Fruit fly (Drosophila melanogaster) whole organism, embryonic: ENCODE data around the gene Muc18B.

Experiments used
- ATbp ChIP-seq: fragments of 200-800 bp; sonication (Bioruptor generic); optimal IDR thresholded peaks from 2 replicates; lab custom pipeline; 2017; ENCODE audit warnings: missing biosample characterization, mild to moderate bottlenecking, missing genetic modification characterization, missing genetic modification reagents
- Abd-B ChIP-seq: fragments of 200-800 bp; sonication (Bioruptor generic); optimal IDR thresholded peaks from 2 replicates; lab custom pipeline; 2018; ENCODE audit warnings: missing biosample characterization, mild to moderate bottlenecking, missing genetic modification characterization, moderate library complexity
- Blimp-1 ChIP-seq: fragments of 200-800 bp; sonication (Bioruptor generic); optimal IDR thresholded peaks from 3 replicates; lab custom pipeline; 2018; ENCODE audit warnings: missing biosample characterization, missing genetic modification characterization, mild to moderate bottlenecking, moderate library complexity, missing genetic modification reagents
- BtbVII ChIP-seq: fragments of 200-800 bp; sonication (Bioruptor generic); optimal IDR thresholded peaks from 3 replicates; lab custom pipeline; 2017; ENCODE audit warnings: missing biosample characterization, mild to moderate bottlenecking, missing genetic modification characterization
- CG10267 ChIP-seq: fragments of 200-800 bp; sonication (Bioruptor generic); optimal IDR thresholded peaks from 2 replicates; lab custom pipeline; 2018; ENCODE audit warnings: missing biosample characterization, mild to moderate bottlenecking, missing genetic modification characterization, moderate library complexity
- CG10979 ChIP-seq: fragments of 200-800 bp; sonication (Bioruptor generic); optimal IDR thresholded peaks from 2 replicates; lab custom pipeline; 2018; ENCODE audit warnings: missing biosample characterization, mild to moderate bottlenecking, missing genetic modification characterization, moderate library complexity
- CG12104 ChIP-seq: fragments of 200-800 bp; sonication (Bioruptor generic); optimal IDR thresholded peaks from 3 replicates; lab custom pipeline; 2016; ENCODE audit warnings: missing biosample characterization, missing genetic modification characterization
- CG12391 ChIP-seq: fragments of 200-800 bp; sonication (Bioruptor generic); optimal IDR thresholded peaks from 3 replicates; lab custom pipeline; 2018; ENCODE audit warnings: missing biosample characterization, mild to moderate bottlenecking, missing genetic modification characterization, moderate library complexity
- CG13424 ChIP-seq: fragments of 200-800 bp; sonication (Bioruptor generic); optimal IDR thresholded peaks from 2 replicates; lab custom pipeline; 2019; ENCODE audit warnings: missing biosample characterization, mild to moderate bottlenecking, missing genetic modification characterization, moderate library complexity
- CG14710 ChIP-seq: fragments of 200-800 bp; sonication (Bioruptor generic); optimal IDR thresholded peaks from 3 replicates; lab custom pipeline; 2019; ENCODE audit warnings: missing biosample characterization, mild to moderate bottlenecking, missing genetic modification characterization, moderate library complexity
- CG15269 ChIP-seq: fragments of 200-800 bp; sonication (Bioruptor generic); optimal IDR thresholded peaks from 2 replicates; lab custom pipeline; 2018; ENCODE audit warnings: missing biosample characterization, mild to moderate bottlenecking, missing genetic modification characterization, moderate library complexity
- CG15601 ChIP-seq: fragments of 200-800 bp; sonication (Bioruptor generic); optimal IDR thresholded peaks from 3 replicates; lab custom pipeline; 2019; ENCODE audit warnings: missing biosample characterization, mild to moderate bottlenecking, missing genetic modification characterization, moderate library complexity
- CG16815 ChIP-seq: fragments of 200-800 bp; sonication (Bioruptor generic); optimal IDR thresholded peaks from 3 replicates; lab custom pipeline; 2017; ENCODE audit warnings: missing biosample characterization, mild to moderate bottlenecking, missing genetic modification characterization
- CG17359 ChIP-seq: fragments of 200-800 bp; sonication (Bioruptor generic); optimal IDR thresholded peaks from 3 replicates; lab custom pipeline; 2018; ENCODE audit warnings: missing biosample characterization, mild to moderate bottlenecking, missing genetic modification characterization, moderate library complexity
- CG18262 ChIP-seq: fragments of 200-800 bp; optimal IDR thresholded peaks from 3 replicates; lab custom pipeline; 2019; ENCODE audit warnings: missing biosample characterization, mild to moderate bottlenecking, missing genetic modification characterization, moderate library complexity
- CG18619 ChIP-seq: fragments of 200-800 bp; sonication (Bioruptor generic); optimal IDR thresholded peaks from 3 replicates; lab custom pipeline; 2017; ENCODE audit warnings: missing biosample characterization, mild to moderate bottlenecking, missing genetic modification characterization
- CG2712 ChIP-seq: fragments of 200-800 bp; optimal IDR thresholded peaks from 3 replicates; lab custom pipeline; 2019; ENCODE audit warnings: missing biosample characterization, mild to moderate bottlenecking, missing genetic modification characterization, moderate library complexity
- CG31224 ChIP-seq: fragments of 200-800 bp; sonication (Bioruptor generic); IDR thresholded peaks from 2 replicates; pipeline ENCODE4 v1.3.6; 2022; ENCODE audit warnings: missing biosample characterization, missing genetic modification characterization
- CG31441 ChIP-seq: fragments of 200-800 bp; sonication (Bioruptor generic); IDR thresholded peaks from 2 replicates; pipeline ENCODE4 v1.3.6; 2022; ENCODE audit warnings: missing biosample characterization, missing genetic modification characterization
- CG3281 ChIP-seq: fragments of 200-800 bp; sonication (Bioruptor generic); optimal IDR thresholded peaks from 3 replicates; lab custom pipeline; 2017; ENCODE audit warnings: missing biosample characterization, mild to moderate bottlenecking, missing genetic modification characterization
- CG7556 ChIP-seq: fragments of 200-800 bp; sonication (Bioruptor generic); optimal IDR thresholded peaks from 2 replicates; lab custom pipeline; 2017; ENCODE audit warnings: missing biosample characterization, mild to moderate bottlenecking, missing genetic modification characterization
- CG8765 ChIP-seq: fragments of 200-800 bp; sonication (Bioruptor generic); IDR thresholded peaks from 2 replicates; pipeline ENCODE4 v1.3.6; 2022; ENCODE audit warnings: missing biosample characterization, missing genetic modification characterization
- CG8924 ChIP-seq: fragments of 200-800 bp; optimal IDR thresholded peaks from 3 replicates; lab custom pipeline; 2019; ENCODE audit warnings: missing biosample characterization, mild to moderate bottlenecking, missing genetic modification characterization, moderate library complexity
- CG9437 ChIP-seq: fragments of 200-800 bp; sonication (Bioruptor generic); optimal IDR thresholded peaks from 2 replicates; lab custom pipeline; 2018; ENCODE audit warnings: missing biosample characterization, mild to moderate bottlenecking, missing genetic modification characterization
- CTCF ChIP-seq: fragments of 200-800 bp; sonication (Bioruptor generic); optimal IDR thresholded peaks from 2 replicates; lab custom pipeline; 2017; ENCODE audit warnings: missing biosample characterization, mild to moderate bottlenecking, missing genetic modification characterization, moderate library complexity
- CoRest ChIP-seq: fragments of 200-800 bp; sonication (Bioruptor generic); optimal IDR thresholded peaks from 3 replicates; lab custom pipeline; 2018; ENCODE audit warnings: missing biosample characterization, mild to moderate bottlenecking, missing genetic modification characterization, moderate library complexity
- D19A ChIP-seq: fragments of 200-800 bp; optimal IDR thresholded peaks from 3 replicates; lab custom pipeline; 2019; ENCODE audit warnings: missing biosample characterization, mild to moderate bottlenecking, missing genetic modification characterization, moderate library complexity
- Eip74EF ChIP-seq, 2 experiments: fragments of 200-800 bp in 1 of 2; fragments of >200 bp in 1 of 2; sonication (Bioruptor generic) in 1 of 2; optimal IDR thresholded peaks; 2 replicates each; lab custom pipeline; 2017 to 2019; ENCODE audit warnings: missing biosample characterization in 2 of 2, missing genetic modification characterization in 2 of 2, mild to moderate bottlenecking in 1 of 2, moderate library complexity in 1 of 2
- Elba2 ChIP-seq: fragments of 200-800 bp; sonication (Bioruptor generic); optimal IDR thresholded peaks from 3 replicates; lab custom pipeline; 2016; ENCODE audit warnings: missing biosample characterization, missing genetic modification characterization
- Hmr ChIP-seq: fragments of 200-800 bp; sonication (Bioruptor generic); optimal IDR thresholded peaks from 3 replicates; lab custom pipeline; 2017; ENCODE audit warnings: mild to moderate bottlenecking, missing biosample characterization, missing genetic modification reagents, missing genetic modification characterization
- Hr78 ChIP-seq, 2 experiments: fragments of 200-800 bp in 1 of 2; fragments of >200 bp in 1 of 2; sonication (Bioruptor generic) in 1 of 2; optimal IDR thresholded peaks; 2 replicates each; lab custom pipeline; 2017 to 2019; ENCODE audit warnings: missing biosample characterization in 2 of 2, missing genetic modification characterization in 2 of 2, mild to moderate bottlenecking in 1 of 2, moderate library complexity in 1 of 2
- Nf-YB ChIP-seq: fragments of 200-800 bp; sonication (Bioruptor generic); optimal IDR thresholded peaks from 3 replicates; lab custom pipeline; 2019; ENCODE audit warnings: missing biosample characterization, mild to moderate bottlenecking, missing genetic modification characterization, moderate library complexity
- Opbp ChIP-seq: fragments of 200-800 bp; sonication (Bioruptor generic); IDR thresholded peaks from 3 replicates; pipeline ENCODE4 v1.3.6; 2022; ENCODE audit warnings: missing biosample characterization, missing genetic modification characterization; ENCODE audit not compliant: partially characterized antibody
- Optix ChIP-seq: fragments of 200-800 bp; sonication (Bioruptor generic); IDR thresholded peaks from 3 replicates; pipeline ENCODE4 v1.3.6; 2022; ENCODE audit warnings: missing biosample characterization, missing genetic modification characterization
- ab ChIP-seq: fragments of 200-800 bp; sonication (Bioruptor generic); optimal IDR thresholded peaks from 2 replicates; lab custom pipeline; 2016; ENCODE audit warnings: missing biosample characterization, missing genetic modification characterization
- cwo ChIP-seq: fragments of 200-800 bp; sonication (Bioruptor generic); optimal IDR thresholded peaks from 3 replicates; lab custom pipeline; 2017; ENCODE audit warnings: missing biosample characterization, missing genetic modification characterization, mild to moderate bottlenecking, moderate library complexity, missing genetic modification reagents
- dmrt11E ChIP-seq: fragments of 200-800 bp; sonication (Bioruptor generic); optimal IDR thresholded peaks from 3 replicates; lab custom pipeline; 2018; ENCODE audit warnings: missing biosample characterization, mild to moderate bottlenecking, missing genetic modification characterization, moderate library complexity
- exex ChIP-seq: fragments of 200-800 bp; sonication (Bioruptor generic); optimal IDR thresholded peaks from 4 replicates; lab custom pipeline; 2018; ENCODE audit warnings: missing biosample characterization, mild to moderate bottlenecking, missing genetic modification characterization, moderate library complexity
- fd96Cb ChIP-seq: fragments of 200-800 bp; sonication (Bioruptor generic); optimal IDR thresholded peaks from 2 replicates; lab custom pipeline; 2018; ENCODE audit warnings: missing biosample characterization, mild to moderate bottlenecking, missing genetic modification characterization, moderate library complexity
- gce ChIP-seq: fragments of 200-800 bp; sonication (Bioruptor generic); IDR thresholded peaks from 3 replicates; pipeline ENCODE4 v1.3.6; 2022; ENCODE audit warnings: missing biosample characterization, missing genetic modification characterization
- gem ChIP-seq: fragments of 200-800 bp; sonication (Bioruptor generic); optimal IDR thresholded peaks from 2 replicates; lab custom pipeline; 2019; ENCODE audit warnings: missing biosample characterization, mild to moderate bottlenecking, missing genetic modification characterization, moderate library complexity
- lab ChIP-seq: fragments of 200-800 bp; sonication (Bioruptor generic); optimal IDR thresholded peaks from 3 replicates; lab custom pipeline; 2017; ENCODE audit warnings: missing biosample characterization, missing genetic modification characterization, mild to moderate bottlenecking, moderate library complexity, missing genetic modification reagents
- pan ChIP-seq, 4 experiments: fragments of >200 bp in 3 of 4; fragments of 200-800 bp in 1 of 4; sonication (Bioruptor generic) in 1 of 4; optimal IDR thresholded peaks in 3 of 4; IDR thresholded peaks in 1 of 4; 2 replicates each; pipeline versions ENCODE4 v1.3.6 to Lab custom; 2017 to 2022; ENCODE audit warnings: missing biosample characterization in 2 of 4, missing genetic modification characterization in 2 of 4, mixed read lengths in 1 of 4
- sc ChIP-seq, 3 experiments: fragments of >200 bp in 2 of 3; fragments of 200-800 bp in 1 of 3; sonication (Bioruptor generic) in 1 of 3; optimal IDR thresholded peaks; 2 replicates in 2 of 3; 3 replicates in 1 of 3; lab custom pipeline; 2017; ENCODE audit warnings: mild to moderate bottlenecking in 1 of 3, missing biosample characterization in 1 of 3, missing genetic modification characterization in 1 of 3, missing genetic modification reagents in 1 of 3
- slbo ChIP-seq: fragments of 200-800 bp; sonication (Bioruptor generic); IDR thresholded peaks from 2 replicates; pipeline ENCODE4 v1.3.6; 2022; ENCODE audit warnings: missing biosample characterization, missing genetic modification characterization
- unpg ChIP-seq: fragments of 200-800 bp; sonication (Bioruptor generic); optimal IDR thresholded peaks from 3 replicates; lab custom pipeline; 2018; ENCODE audit warnings: missing biosample characterization, mild to moderate bottlenecking, missing genetic modification characterization, moderate library complexity

The Muc18B gene

dm6 chrX:19224580-19225303 is 9.4 kb downstream of the Muc18B start (continued):
- TF ChIP-seq Blimp-1 (GFP tag; lab: Kevin White, UChicago) = peak; percentile 91
- peak; percentile 28 for TF ChIP-seq Hmr (GFP tag; lab: Kevin White, UChicago)
- peak; percentile 75 for TF ChIP-seq gem (tag; lab: Kevin White, UChicago)
- TF ChIP-seq dmrt11E = peak; percentile 52
- no peak for TF ChIP-seq exex
- peak; percentile 63 for TF ChIP-seq CoRest (tag; lab: Kevin White, UChicago)
- peak; percentile 3 for TF ChIP-seq BtbVII (GFP tag; lab: Kevin White, UChicago)
- no peak for TF ChIP-seq Opbp
- TF ChIP-seq Abd-B (GFP tag; lab: Kevin White, UChicago) = no peak
- TF ChIP-seq CG16815 = peak; percentile 24
- no peak for TF ChIP-seq ab (GFP tag; lab: Kevin White, UChicago)
- TF ChIP-seq CG17359 (tag; lab: Kevin White, UChicago) = peak; percentile 42
- peak in 1 of 2 experiments; percentile 22 for TF ChIP-seq Eip74EF (GFP tag; optimal IDR thresholded peaks at IDR 0.05; lab: Kevin White, UChicago)
- peak; percentile 3 for TF ChIP-seq CTCF (GFP tag; lab: Kevin White, UChicago)
- TF ChIP-seq Optix (GFP tag; lab: Robert Waterston, UW) = no peak
- TF ChIP-seq sc (optimal IDR thresholded peaks at IDR 0.05; lab: Kevin White, UChicago) = no peak
- peak; percentile 30 for TF ChIP-seq sc (GFP tag; optimal IDR thresholded peaks at IDR 0.05; lab: Kevin White, UChicago)
- peak; percentile 20 for TF ChIP-seq unpg (GFP tag; lab: Kevin White, UChicago)
- TF ChIP-seq CG12104 = peak; percentile 41
- TF ChIP-seq CG3281 (GFP tag; lab: Kevin White, UChicago) = peak; percentile 39
- peak; percentile 31 for TF ChIP-seq CG10267 (tag; lab: Kevin White, UChicago)
- peak; percentile 43 for TF ChIP-seq D19A (tag; lab: Kevin White, UChicago)
- peak; percentile 20 for TF ChIP-seq CG15601 (tag; lab: Kevin White, UChicago)
- peak; percentile 5 for TF ChIP-seq Nf-YB (GFP tag; lab: Kevin White, UChicago)
- peak; percentile 63 for TF ChIP-seq CG8924 (tag; lab: Kevin White, UChicago)
- peak; percentile 76 for TF ChIP-seq CG7556 (GFP tag; lab: Kevin White, UChicago)
- TF ChIP-seq CG18619 (GFP tag; lab: Kevin White, UChicago) = peak; percentile 51
- peak; percentile 67 for TF ChIP-seq CG2712 (tag; lab: Kevin White, UChicago)
- TF ChIP-seq CG13424 (tag; lab: Kevin White, UChicago) = peak; percentile 38
- TF ChIP-seq CG31441 (GFP tag; lab: Robert Waterston, UW) = peak; percentile 73; the same call in 1 of the 2 replicates
- TF ChIP-seq CG18262 (tag; lab: Kevin White, UChicago) = peak; percentile 80
- TF ChIP-seq Elba2 (GFP tag; lab: Kevin White, UChicago) = no peak
- peak; percentile 43 for TF ChIP-seq CG14710
- peak; percentile 53 for TF ChIP-seq fd96Cb
- peak; percentile 58 for TF ChIP-seq CG10979 (tag; lab: Kevin White, UChicago)
- no peak for TF ChIP-seq gce (GFP tag; lab: Robert Waterston, UW)
- 0 out of 2 replicates have a peak, but pooled peaks have one; percentile 13 for TF ChIP-seq slbo (GFP tag; lab: Robert Waterston, UW)
- TF ChIP-seq CG15269 (tag; lab: Kevin White, UChicago) = peak; percentile 40
- TF ChIP-seq ATbp (GFP tag; lab: Kevin White, UChicago) = peak; percentile 8
- peak in 1 of 2 experiments; percentile 7 for TF ChIP-seq Hr78 (GFP tag; optimal IDR thresholded peaks at IDR 0.05; lab: Kevin White, UChicago)
- no peak for TF ChIP-seq CG8765 (GFP tag; lab: Robert Waterston, UW)
- peak; percentile 53 for TF ChIP-seq CG12391
- TF ChIP-seq CG31224 = no peak
- peak; percentile 20 for TF ChIP-seq lab (GFP tag; lab: Kevin White, UChicago)
- TF ChIP-seq CG9437 (GFP tag; lab: Kevin White, UChicago) = peak; percentile 73
- TF ChIP-seq pan (optimal IDR thresholded peaks at IDR 0.05; lab: Kevin White, UChicago) = no peak
- TF ChIP-seq pan (GFP tag; optimal IDR thresholded peaks at IDR 0.05 in 1 of 2, IDR thresholded peaks at IDR 0.05 in 1 of 2) = no peak
- peak; percentile 28 for TF ChIP-seq cwo (GFP tag; lab: Kevin White, UChicago)
